Worm (Caenorhabditis elegans) whole organism, early embryonic: Measurements from ENCODE around the gene atg-10.

Source experiments
- B0310.2 ChIP-seq: sonication (generic microtip); optimal IDR thresholded peaks from 2 replicates; lab custom pipeline; 2016; ENCODE audit warnings: mild to moderate bottlenecking, missing genetic modification characterization, missing compliant biosample characterization
- aly-1 ChIP-seq: sonication (generic microtip); optimal IDR thresholded peaks from 2 replicates; lab custom pipeline; 2016; ENCODE audit warnings: missing genetic modification characterization, missing compliant biosample characterization
- ceh-36 ChIP-seq: sonication (generic microtip); optimal IDR thresholded peaks from 2 replicates; lab custom pipeline; 2016; ENCODE audit warnings: missing genetic modification characterization, inconsistent platforms, missing compliant biosample characterization
- flt-1 ChIP-seq: fragments of 200-800 bp; sonication (Bioruptor generic); IDR thresholded peaks from 2 replicates; pipeline ENCODE4 v1.3.6; 2022; ENCODE audit warnings: missing genetic modification characterization, missing compliant biosample characterization
- hnd-1 ChIP-seq: sonication (generic microtip); optimal IDR thresholded peaks from 2 replicates; lab custom pipeline; 2016; ENCODE audit warnings: missing genetic modification characterization, missing compliant biosample characterization
- sea-1 ChIP-seq: fragments of 200-800 bp; sonication (Bioruptor generic); conservative IDR thresholded peaks from 2 replicates; pipeline ENCODE4 v1.3.6; 2022; ENCODE audit warnings: missing genetic modification characterization, missing compliant biosample characterization

DNA sequence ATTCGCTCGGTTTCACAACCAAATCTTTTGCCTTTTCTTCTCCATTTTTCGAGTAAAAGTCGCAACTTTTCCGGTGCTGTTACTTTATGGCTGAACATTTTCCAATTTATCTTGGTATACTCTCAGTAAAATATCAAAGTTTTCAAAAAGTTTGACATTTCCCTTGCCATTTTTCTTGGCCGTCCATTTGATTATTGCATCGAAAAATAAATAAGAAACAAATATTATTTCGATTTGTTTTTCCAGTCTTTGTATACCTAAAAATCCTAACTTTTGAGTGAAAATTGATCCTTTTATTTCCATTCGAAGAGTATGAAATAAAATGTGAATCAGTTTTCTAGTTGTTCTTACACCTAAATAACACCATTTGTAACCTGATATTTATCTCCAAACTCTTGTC, 12.5 kb upstream of the atg-10 start:
- no peak for TF ChIP-seq ceh-36
- TF ChIP-seq B0310.2 (tag; lab: Kevin White, UChicago), result no peak
- no peak for TF ChIP-seq aly-1
- no peak for TF ChIP-seq flt-1 (GFP tag; lab: Robert Waterston, UW)
- no peak for TF ChIP-seq hnd-1 (tag; lab: Kevin White, UChicago)
- TF ChIP-seq sea-1, result no peak
